Fruit fly (Drosophila melanogaster): Measurements from ENCODE around the gene Pdha.
A peak's percentile ranks its signal among the peaks of the same experiment; 100 is the strongest.

Pdha gene

dm6 chrX:4666650-4667360, 35.3 kb upstream of the Pdha start, which contains the start of gene CG3009 (continued):
- peak; percentile 98 for TF ChIP-seq Dbx (GFP tag; IDR thresholded peaks at IDR 0.05)
- peak; percentile 79 for TF ChIP-seq CG33557 (GFP tag; optimal IDR thresholded peaks at IDR 0.05)
- peak; percentile 94 for TF ChIP-seq MTF-1 (GFP tag; optimal IDR thresholded peaks at IDR 0.05; ENCODE audit: borderline replicate concordance)
- no peak for TF ChIP-seq CG8478 (optimal IDR thresholded peaks at IDR 0.05)
- TF ChIP-seq toy (GFP tag; IDR thresholded peaks at IDR 0.05) = peak; percentile 93
- peak; percentile 98 for TF ChIP-seq Side (GFP tag; optimal IDR thresholded peaks at IDR 0.05)
- peak; percentile 92 for TF ChIP-seq bowl (GFP tag; IDR thresholded peaks at IDR 0.05)
- TF ChIP-seq B-H1 (GFP tag; IDR thresholded peaks at IDR 0.05) = peak; percentile 95
- TF ChIP-seq CG8290 (GFP tag; optimal IDR thresholded peaks at IDR 0.05) = peak; percentile 90
- TF ChIP-seq CG8290 (tag; optimal IDR thresholded peaks at IDR 0.05) = peak; percentile 78 to 98
- TF ChIP-seq vvl (GFP tag; IDR thresholded peaks at IDR 0.05) = peak; percentile 98
- TF ChIP-seq CG14710 (tag; optimal IDR thresholded peaks at IDR 0.05) = peak; percentile 89
- peak; percentile 97 for TF ChIP-seq pnt (GFP tag; optimal IDR thresholded peaks at IDR 0.05)
- TF ChIP-seq Sry-δ (GFP tag; optimal IDR thresholded peaks at IDR 0.05) = peak; percentile 72
- TF ChIP-seq CG4282 (GFP tag; optimal IDR thresholded peaks at IDR 0.05) = peak; percentile 96
- TF ChIP-seq CG4617 (GFP tag; optimal IDR thresholded peaks at IDR 0.05; ENCODE audit: borderline replicate concordance) = peak; percentile 96
- peak; percentile 87 for TF ChIP-seq ro (GFP tag; IDR thresholded peaks at IDR 0.05)
- TF ChIP-seq Oli (tag; optimal IDR thresholded peaks at IDR 0.05) = peak; percentile 97
- TF ChIP-seq pho (GFP tag; optimal IDR thresholded peaks at IDR 0.05) = peak; percentile 98
- peak; percentile 94 for TF ChIP-seq Rx (GFP tag; IDR thresholded peaks at IDR 0.05)
- TF ChIP-seq Hr78 (GFP tag; optimal IDR thresholded peaks at IDR 0.05) = peak in 1 of 2 experiments; percentile 94
- TF ChIP-seq tin (GFP tag; optimal IDR thresholded peaks at IDR 0.05) = peak; percentile 98
- TF ChIP-seq hbn (GFP tag; IDR thresholded peaks at IDR 0.05; ENCODE audit: partially characterized antibody) = no peak
- TF ChIP-seq D19B (GFP tag; optimal IDR thresholded peaks at IDR 0.05) = peak; percentile 93
- TF ChIP-seq CG31365 (tag; optimal IDR thresholded peaks at IDR 0.05) = peak; percentile 92
- TF ChIP-seq CG6683 (GFP tag; optimal IDR thresholded peaks at IDR 0.05) = peak; percentile 95
- TF ChIP-seq CG16813 (GFP tag; IDR thresholded peaks at IDR 0.05; ENCODE audit: partially characterized antibody) = no peak
- no peak for TF ChIP-seq br (optimal IDR thresholded peaks at IDR 0.05)
- TF ChIP-seq BtbVII (GFP tag; optimal IDR thresholded peaks at IDR 0.05) = peak; percentile 97
- TF ChIP-seq CG11093 (GFP tag; IDR thresholded peaks at IDR 0.05) = peak; percentile 95
- TF ChIP-seq CG13894 (tag; optimal IDR thresholded peaks at IDR 0.05) = peak; percentile 96
- peak; percentile 92 for TF ChIP-seq D19A (tag; optimal IDR thresholded peaks at IDR 0.05)
- peak; percentile 95 for TF ChIP-seq Fer2 (tag; optimal IDR thresholded peaks at IDR 0.05)
- TF ChIP-seq Stat92E (GFP tag; optimal IDR thresholded peaks at IDR 0.05) = peak in 1 of 3 experiments; percentile 51
- peak; percentile 46 for TF ChIP-seq bigmax (GFP tag; optimal IDR thresholded peaks at IDR 0.05)
- TF ChIP-seq z (GFP tag; IDR thresholded peaks at IDR 0.05) = peak; percentile 77
- peak; percentile 93 for TF ChIP-seq Gsc (GFP tag; IDR thresholded peaks at IDR 0.05)
- TF ChIP-seq CG7786 (GFP tag; optimal IDR thresholded peaks at IDR 0.05) = peak; percentile 98
- TF ChIP-seq Med (GFP tag) = peak; percentile 100
- TF ChIP-seq CG13123 (GFP tag; optimal IDR thresholded peaks at IDR 0.05) = peak; percentile 92
- TF ChIP-seq CG17385 (GFP tag; optimal IDR thresholded peaks at IDR 0.05) = peak; percentile 94
- peak; percentile 94 for TF ChIP-seq ewg (GFP tag; optimal IDR thresholded peaks at IDR 0.05)
- TF ChIP-seq cas (GFP tag; IDR thresholded peaks at IDR 0.05) = peak; percentile 96
- TF ChIP-seq gcm2 (GFP tag; optimal IDR thresholded peaks at IDR 0.05) = peak; percentile 95
- TF ChIP-seq B-H2 (GFP tag; optimal IDR thresholded peaks at IDR 0.05) = peak; percentile 97
- TF ChIP-seq CG4328 (GFP tag; optimal IDR thresholded peaks at IDR 0.05) = peak; percentile 98
- peak; percentile 96 for TF ChIP-seq slp2 (GFP tag; optimal IDR thresholded peaks at IDR 0.05)
- TF ChIP-seq amos (GFP tag; IDR thresholded peaks at IDR 0.05; ENCODE audit: partially characterized antibody) = peak; percentile 24; the same call in 1 of the 2 replicates
- peak; percentile 98 for TF ChIP-seq CG2678 (tag; optimal IDR thresholded peaks at IDR 0.05)
- peak; percentile 69 for TF ChIP-seq MESR4 (GFP tag; optimal IDR thresholded peaks at IDR 0.05)
